Worm (Caenorhabditis elegans) whole organism, young adult: ENCODE results near the gene nccd-1.

Experiments used
- Y56A3A.18 ChIP-seq: fragments of 200-800 bp; sonication (Bioruptor generic); IDR thresholded peaks from 2 replicates; pipeline ENCODE4 v1.3.6; 2022; ENCODE audit warnings: missing genetic modification reagents, missing genetic modification characterization, missing compliant biosample characterization
- dpl-1 ChIP-seq: fragments of 150-350 bp; optimal IDR thresholded peaks from 2 replicates; lab custom pipeline; 2014; ENCODE audit warnings: missing biosample characterization, missing genetic modification reagents, missing genetic modification characterization
- lin-54 ChIP-seq: fragments of 200-800 bp; sonication (Bioruptor generic); optimal IDR thresholded peaks from 2 replicates; lab custom pipeline; 2018; ENCODE audit warnings: mild to moderate bottlenecking, missing genetic modification characterization, missing compliant biosample characterization
- snpc-4 ChIP-seq, 5 experiments: fragments of 150-350 bp in 1 of 5; sonication (generic microtip) in 4 of 5; optimal IDR thresholded peaks; 2 replicates each; lab custom pipeline; 2014 to 2018; ENCODE audit warnings: missing genetic modification characterization in 5 of 5, missing biosample characterization in 3 of 5, antibody characterized with exemption in 2 of 5, mild to moderate bottlenecking in 2 of 5, missing compliant biosample characterization in 2 of 5, missing genotype in 2 of 5, moderate library complexity in 2 of 5, missing genetic modification reagents in 1 of 5
- zfh-2 ChIP-seq: fragments of 200-800 bp; sonication (Bioruptor generic); conservative IDR thresholded peaks from 2 replicates; pipeline ENCODE4 v1.3.6; 2022; ENCODE audit warnings: missing genetic modification reagents, missing genetic modification characterization, missing compliant biosample characterization

DNA sequence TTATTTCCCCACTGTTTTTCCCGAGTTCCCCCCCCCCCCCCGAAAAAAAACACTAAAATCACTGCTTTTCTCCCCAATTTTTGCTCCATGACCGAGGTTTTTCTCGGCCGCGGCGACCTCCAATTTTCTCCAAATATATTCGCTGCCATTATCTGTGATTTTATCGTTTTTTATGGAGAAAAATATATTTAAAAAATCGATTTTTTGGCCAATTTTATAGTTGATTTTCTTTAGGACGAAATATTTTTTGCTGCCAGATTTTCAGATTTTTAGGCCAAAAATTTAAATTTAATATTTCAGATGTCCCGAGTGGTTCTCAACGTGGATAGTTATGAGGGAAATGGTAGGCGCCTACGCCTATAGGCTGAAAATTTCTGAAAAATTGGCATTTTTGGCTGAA, 38.7 kb upstream of the nccd-1 start, which contains the start of gene rad-54.B:
- TF ChIP-seq lin-54: no peak
- no peak for TF ChIP-seq zfh-2
- no peak for TF ChIP-seq dpl-1 (GFP tag; lab: Kevin White, UChicago)
- no peak for TF ChIP-seq Y56A3A.18
- no peak for TF ChIP-seq snpc-4 (GFP tag; optimal IDR thresholded peaks at IDR 0.05; lab: Kevin White, UChicago)
- TF ChIP-seq snpc-4 (tag; optimal IDR thresholded peaks at IDR 0.05; lab: Kevin White, UChicago): peak in 1 of 4 experiments; percentile 41
